Worm (Caenorhabditis elegans) whole organism, midembryonic: ENCODE measurements around the gene W08G11.1.
"Not testable (repeated sequence)": the region's sequence is repeated elsewhere in the genome, so short reads cannot be mapped to it uniquely, and the experiment has no call there.

Experiments used
- klf-2 ChIP-seq: fragments of 200-800 bp; sonication (Bioruptor generic); conservative IDR thresholded peaks from 2 replicates; pipeline ENCODE4 v1.3.6; 2022; ENCODE audit warnings: missing genetic modification reagents, missing genetic modification characterization, missing compliant biosample characterization
- ztf-23 ChIP-seq: fragments of 200-800 bp; sonication (Bioruptor generic); IDR thresholded peaks from 2 replicates; pipeline ENCODE4 v1.3.6; 2022; ENCODE audit warnings: missing genetic modification reagents, missing genetic modification characterization, missing compliant biosample characterization
- ztf-29 ChIP-seq: fragments of 200-800 bp; sonication (Bioruptor generic); IDR thresholded peaks from 2 replicates; pipeline ENCODE4 v1.3.6; 2022; ENCODE audit warnings: missing genetic modification reagents, missing genetic modification characterization, missing compliant biosample characterization

DNA sequence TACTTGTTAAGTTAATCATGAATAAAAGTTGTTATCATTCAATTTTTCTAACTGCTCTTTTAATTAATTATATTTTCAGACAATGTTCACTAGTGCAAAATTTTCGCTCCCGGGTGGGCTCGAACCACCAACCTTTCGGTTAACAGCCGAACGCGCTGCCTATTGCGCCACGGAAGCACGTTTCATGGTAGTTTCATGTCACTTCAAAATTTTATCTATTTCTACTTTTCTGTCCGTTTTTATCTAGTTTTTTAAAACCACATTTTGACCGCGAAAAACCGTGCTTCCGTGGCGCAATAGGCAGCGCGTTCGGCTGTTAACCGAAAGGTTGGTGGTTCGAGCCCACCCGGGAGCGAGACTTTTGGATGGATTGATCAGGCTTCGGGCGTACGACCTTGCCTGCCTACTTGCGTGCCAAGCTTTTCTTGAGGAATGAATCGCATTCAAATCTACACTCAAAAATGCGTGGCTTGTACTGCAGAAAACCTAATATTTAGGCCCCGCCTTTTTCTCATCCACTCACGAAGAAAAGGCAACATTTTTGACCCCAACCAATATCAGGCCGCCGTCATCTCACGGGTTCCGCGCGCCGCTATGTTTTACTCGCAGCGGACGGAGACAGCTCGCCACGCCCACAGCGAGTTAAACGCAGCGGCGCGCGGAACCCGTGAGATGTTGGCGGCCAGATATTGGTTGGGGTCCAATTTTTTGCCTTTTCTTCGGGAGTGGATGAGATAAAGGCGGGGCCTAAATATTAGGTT lies 5.2 kb upstream of the W08G11.1 start:
- TF ChIP-seq ztf-23, ztf-29 (GFP tag; lab: Robert Waterston, UW): not testable (repeated sequence)
- TF ChIP-seq klf-2 (GFP tag; lab: Robert Waterston, UW) = 0 out of 2 replicates have a peak, but pooled peaks have one; percentile 43
